Fruit fly (Drosophila melanogaster) whole organism, embryonic: ENCODE measurements around the gene Alh.

Source experiments
- Adf1 ChIP-seq: fragments of 200-800 bp; sonication (Bioruptor generic); IDR thresholded peaks from 2 replicates; pipeline ENCODE4 v1.3.6; 2022; ENCODE audit warnings: missing biosample characterization, missing genetic modification characterization
- Aef1 ChIP-seq: fragments of 200-800 bp; sonication (Bioruptor generic); IDR thresholded peaks from 3 replicates; pipeline ENCODE4 v1.3.6; 2022; ENCODE audit warnings: missing biosample characterization, missing genetic modification characterization
- Asciz ChIP-seq: fragments of 200-800 bp; sonication (Bioruptor generic); optimal IDR thresholded peaks from 2 replicates; lab custom pipeline; 2017; ENCODE audit warnings: missing biosample characterization, mild to moderate bottlenecking, missing genetic modification characterization, missing genetic modification reagents
- CG1024 ChIP-seq: fragments of 200-800 bp; sonication (Bioruptor generic); IDR thresholded peaks from 2 replicates; pipeline ENCODE4 v1.3.6; 2022; ENCODE audit warnings: missing biosample characterization, missing genetic modification characterization
- CG10462 ChIP-seq: fragments of 200-800 bp; sonication (Bioruptor generic); optimal IDR thresholded peaks from 2 replicates; lab custom pipeline; 2016; ENCODE audit warnings: missing biosample characterization, missing genetic modification characterization
- CG11093 ChIP-seq: fragments of 200-800 bp; sonication (Bioruptor generic); IDR thresholded peaks from 3 replicates; pipeline ENCODE4 v1.3.6; 2022; ENCODE audit warnings: missing biosample characterization, missing genetic modification characterization
- CG11723 ChIP-seq: fragments of 200-800 bp; sonication (Bioruptor generic); optimal IDR thresholded peaks from 2 replicates; lab custom pipeline; 2017; ENCODE audit warnings: missing biosample characterization, mild to moderate bottlenecking, missing genetic modification characterization
- CG12104 ChIP-seq: fragments of 200-800 bp; sonication (Bioruptor generic); optimal IDR thresholded peaks from 3 replicates; lab custom pipeline; 2016; ENCODE audit warnings: missing biosample characterization, missing genetic modification characterization
- CG12391 ChIP-seq: fragments of 200-800 bp; sonication (Bioruptor generic); optimal IDR thresholded peaks from 3 replicates; lab custom pipeline; 2018; ENCODE audit warnings: missing biosample characterization, mild to moderate bottlenecking, missing genetic modification characterization, moderate library complexity
- CG13894 ChIP-seq: fragments of 200-800 bp; sonication (Bioruptor generic); optimal IDR thresholded peaks from 3 replicates; lab custom pipeline; 2018; ENCODE audit warnings: missing biosample characterization, mild to moderate bottlenecking, missing genetic modification characterization, moderate library complexity
- CG14441 ChIP-seq: fragments of 200-800 bp; sonication (Bioruptor generic); IDR thresholded peaks from 2 replicates; pipeline ENCODE4 v1.3.6; 2022; ENCODE audit warnings: missing biosample characterization, missing genetic modification characterization
- CG14667 ChIP-seq: fragments of 200-800 bp; sonication (Bioruptor generic); IDR thresholded peaks from 2 replicates; pipeline ENCODE4 v1.3.6; 2022; ENCODE audit warnings: missing biosample characterization, missing genetic modification characterization
- CG2712 ChIP-seq: fragments of 200-800 bp; optimal IDR thresholded peaks from 3 replicates; lab custom pipeline; 2019; ENCODE audit warnings: missing biosample characterization, mild to moderate bottlenecking, missing genetic modification characterization, moderate library complexity
- CG31441 ChIP-seq: fragments of 200-800 bp; sonication (Bioruptor generic); IDR thresholded peaks from 2 replicates; pipeline ENCODE4 v1.3.6; 2022; ENCODE audit warnings: missing biosample characterization, missing genetic modification characterization
- CG3847 ChIP-seq: fragments of 200-800 bp; sonication (Bioruptor generic); IDR thresholded peaks from 2 replicates; pipeline ENCODE4 v1.3.6; 2022; ENCODE audit warnings: missing biosample characterization, missing genetic modification characterization
- CG6272 ChIP-seq: fragments of 200-800 bp; sonication (Bioruptor generic); IDR thresholded peaks from 2 replicates; pipeline ENCODE4 v1.3.6; 2022; ENCODE audit warnings: missing biosample characterization, missing genetic modification characterization
- CG7928 ChIP-seq: fragments of 200-800 bp; sonication (Bioruptor generic); optimal IDR thresholded peaks from 2 replicates; lab custom pipeline; 2017; ENCODE audit warnings: missing biosample characterization, mild to moderate bottlenecking, missing genetic modification characterization
- CG8944 ChIP-seq: fragments of 200-800 bp; sonication (Bioruptor generic); optimal IDR thresholded peaks from 3 replicates; lab custom pipeline; 2016; ENCODE audit warnings: missing biosample characterization, missing genetic modification characterization
- CG9876 ChIP-seq: fragments of 200-800 bp; sonication (Bioruptor generic); optimal IDR thresholded peaks from 2 replicates; lab custom pipeline; 2016; ENCODE audit warnings: missing biosample characterization, missing genetic modification characterization
- Chrac-16 ChIP-seq: fragments of 200-800 bp; sonication (Bioruptor generic); optimal IDR thresholded peaks from 3 replicates; lab custom pipeline; 2016; ENCODE audit warnings: missing biosample characterization, missing genetic modification characterization
- Ets65A ChIP-seq: fragments of 200-800 bp; sonication (Bioruptor generic); peaks from one replicate; lab custom pipeline; 2016; ENCODE audit warnings: missing biosample characterization, missing genetic modification characterization
- Fer2 ChIP-seq: fragments of 200-800 bp; sonication (Bioruptor generic); optimal IDR thresholded peaks from 2 replicates; lab custom pipeline; 2018; ENCODE audit warnings: missing biosample characterization, mild to moderate bottlenecking, missing genetic modification characterization, moderate library complexity
- H15 ChIP-seq: fragments of 200-800 bp; sonication (Bioruptor generic); IDR thresholded peaks from 3 replicates; pipeline ENCODE4 v1.3.6; 2022; ENCODE audit warnings: missing biosample characterization, missing genetic modification characterization
- HLH54F ChIP-seq: fragments of 200-800 bp; sonication (Bioruptor generic); optimal IDR thresholded peaks from 3 replicates; lab custom pipeline; 2016; ENCODE audit warnings: missing biosample characterization, missing genetic modification characterization
- Hr51 ChIP-seq, 2 experiments: fragments of 200-800 bp; sonication (Bioruptor generic); optimal IDR thresholded peaks; 2 replicates in 1 of 2; 3 replicates in 1 of 2; lab custom pipeline; 2016 to 2018; ENCODE audit warnings: missing biosample characterization in 2 of 2, missing genetic modification characterization in 2 of 2, mild to moderate bottlenecking in 1 of 2, moderate library complexity in 1 of 2
- Max ChIP-seq: fragments of 200-800 bp; sonication (Bioruptor generic); optimal IDR thresholded peaks from 2 replicates; lab custom pipeline; 2016; ENCODE audit warnings: missing biosample characterization, mild to moderate bottlenecking, missing genetic modification characterization
- NfI ChIP-seq: fragments of 200-800 bp; sonication (Bioruptor generic); optimal IDR thresholded peaks from 3 replicates; lab custom pipeline; 2018; ENCODE audit warnings: missing biosample characterization, mild to moderate bottlenecking, missing genetic modification characterization, moderate library complexity
- Taf1 ChIP-seq: fragments of 200-800 bp; sonication (Bioruptor generic); IDR thresholded peaks from 2 replicates; pipeline ENCODE4 v1.3.6; 2022; ENCODE audit warnings: missing biosample characterization, missing genetic modification characterization
- Xbp1 ChIP-seq: fragments of 200-800 bp; sonication (Bioruptor generic); optimal IDR thresholded peaks from 3 replicates; lab custom pipeline; 2016; ENCODE audit warnings: missing biosample characterization, mild to moderate bottlenecking, missing genetic modification characterization
- aop ChIP-seq: fragments of 200-800 bp; sonication (Bioruptor generic); IDR thresholded peaks from 2 replicates; pipeline ENCODE4 v1.3.6; 2022; ENCODE audit warnings: missing biosample characterization, missing genetic modification characterization
- ash1 ChIP-seq: fragments of 200-800 bp; sonication (Bioruptor generic); optimal IDR thresholded peaks from 2 replicates; lab custom pipeline; 2018; ENCODE audit warnings: missing biosample characterization, mild to moderate bottlenecking, missing genetic modification characterization
- chn ChIP-seq: fragments of 200-800 bp; sonication (Bioruptor generic); optimal IDR thresholded peaks from 2 replicates; lab custom pipeline; 2016; ENCODE audit warnings: missing biosample characterization, missing genetic modification characterization
- gfzf ChIP-seq: fragments of 200-800 bp; sonication (Bioruptor generic); optimal IDR thresholded peaks from 2 replicates; lab custom pipeline; 2016; ENCODE audit warnings: missing biosample characterization, mild to moderate bottlenecking, missing genetic modification characterization, moderate library complexity
- ken ChIP-seq: fragments of 200-800 bp; sonication (Bioruptor generic); IDR thresholded peaks from 3 replicates; pipeline ENCODE4 v1.3.6; 2022; ENCODE audit warnings: missing biosample characterization, missing genetic modification characterization
- klu ChIP-seq: fragments of 200-800 bp; sonication (Bioruptor generic); IDR thresholded peaks from 2 replicates; pipeline ENCODE4 v1.3.6; 2022; ENCODE audit warnings: missing biosample characterization, missing genetic modification characterization
- nmo ChIP-seq: fragments of 200-800 bp; sonication (Bioruptor generic); optimal IDR thresholded peaks from 2 replicates; lab custom pipeline; 2018; ENCODE audit warnings: missing biosample characterization, mild to moderate bottlenecking, missing genetic modification characterization, moderate library complexity
- peb ChIP-seq: fragments of 200-800 bp; sonication (Bioruptor generic); IDR thresholded peaks from 2 replicates; pipeline ENCODE4 v1.3.6; 2022; ENCODE audit warnings: missing biosample characterization, missing genetic modification characterization
- phol ChIP-seq: fragments of 200-800 bp; sonication (Bioruptor generic); optimal IDR thresholded peaks from 3 replicates; lab custom pipeline; 2018; ENCODE audit warnings: missing biosample characterization, mild to moderate bottlenecking, missing genetic modification characterization, moderate library complexity
- pros ChIP-seq: fragments of 200-800 bp; sonication (Bioruptor generic); optimal IDR thresholded peaks from 3 replicates; lab custom pipeline; 2019; ENCODE audit warnings: missing biosample characterization, mild to moderate bottlenecking, missing genetic modification characterization, moderate library complexity
- run ChIP-seq: fragments of 200-800 bp; sonication (Bioruptor generic); optimal IDR thresholded peaks from 3 replicates; lab custom pipeline; 2018; ENCODE audit warnings: missing biosample characterization, mild to moderate bottlenecking, missing genetic modification characterization
- sc ChIP-seq, 3 experiments: fragments of >200 bp in 2 of 3; fragments of 200-800 bp in 1 of 3; sonication (Bioruptor generic) in 1 of 3; optimal IDR thresholded peaks; 2 replicates in 2 of 3; 3 replicates in 1 of 3; lab custom pipeline; 2017; ENCODE audit warnings: mild to moderate bottlenecking in 1 of 3, missing biosample characterization in 1 of 3, missing genetic modification characterization in 1 of 3, missing genetic modification reagents in 1 of 3
- sima ChIP-seq: fragments of 200-800 bp; sonication (Bioruptor generic); optimal IDR thresholded peaks from 2 replicates; lab custom pipeline; 2016; ENCODE audit warnings: missing biosample characterization, missing genetic modification characterization
- slbo ChIP-seq: fragments of 200-800 bp; sonication (Bioruptor generic); IDR thresholded peaks from 2 replicates; pipeline ENCODE4 v1.3.6; 2022; ENCODE audit warnings: missing biosample characterization, missing genetic modification characterization
- sqz ChIP-seq: fragments of 200-800 bp; sonication (Bioruptor generic); optimal IDR thresholded peaks from 3 replicates; lab custom pipeline; 2018; ENCODE audit warnings: missing biosample characterization, mild to moderate bottlenecking, missing genetic modification characterization
- sr ChIP-seq: fragments of 200-800 bp; sonication (Bioruptor generic); IDR thresholded peaks from 3 replicates; pipeline ENCODE4 v1.3.6; 2022; ENCODE audit warnings: missing biosample characterization, missing genetic modification characterization
- tin ChIP-seq: fragments of 200-800 bp; sonication (Bioruptor generic); optimal IDR thresholded peaks from 3 replicates; lab custom pipeline; 2016; ENCODE audit warnings: missing biosample characterization, missing genetic modification characterization
- twi ChIP-seq: fragments of 200-800 bp; optimal IDR thresholded peaks from 2 replicates; lab custom pipeline; 2019; ENCODE audit warnings: missing biosample characterization, mild to moderate bottlenecking, missing genetic modification characterization, moderate library complexity
- vfl ChIP-seq: fragments of 200-800 bp; sonication (Bioruptor generic); optimal IDR thresholded peaks from 2 replicates; lab custom pipeline; 2016; ENCODE audit warnings: missing biosample characterization, missing genetic modification characterization
- zen ChIP-seq: fragments of 200-800 bp; sonication (Bioruptor generic); optimal IDR thresholded peaks from 3 replicates; lab custom pipeline; 2018; ENCODE audit warnings: missing biosample characterization, mild to moderate bottlenecking, missing genetic modification characterization, moderate library complexity

Alh gene

dm6 chr3R:7150544-7151406 lies 26.8 kb upstream of the Alh start, which contains the start of the genes gfzf and Sas-4:
Gene gfzf, minus strand, starts transcription at chr3R:7150968.
Gene Sas-4, plus strand, starts transcription at chr3R:7151367.
- TF ChIP-seq gfzf: peak; percentile 95
- TF ChIP-seq CG12391: peak; percentile 56
- peak; percentile 48 for TF ChIP-seq Taf1 (GFP tag; lab: Robert Waterston, UW)
- peak; percentile 57 for TF ChIP-seq CG31441
- peak; percentile 8 for TF ChIP-seq Fer2 (tag; lab: Kevin White, UChicago)
- no peak for TF ChIP-seq CG11723 (GFP tag; lab: Kevin White, UChicago)
- TF ChIP-seq CG1024: peak; percentile 25; the same call in 1 of the 2 replicates
- TF ChIP-seq peb: peak; percentile 51; the same call in 1 of the 2 replicates
- peak; percentile 39 for TF ChIP-seq zen
- TF ChIP-seq CG6272 (GFP tag; lab: Robert Waterston, UW): peak; percentile 41
- peak; percentile 55 for TF ChIP-seq Max
- TF ChIP-seq slbo: peak; percentile 84
- peak; percentile 80; the same call in 2 of the 3 replicates for TF ChIP-seq CG11093 (GFP tag; lab: Robert Waterston, UW)
- TF ChIP-seq H15 (GFP tag; lab: Robert Waterston, UW): peak; percentile 46; the same call in 2 of the 3 replicates
- TF ChIP-seq NfI (GFP tag; lab: Kevin White, UChicago): peak; percentile 63
- TF ChIP-seq tin: peak; percentile 60
- TF ChIP-seq Ets65A (GFP tag; lab: Kevin White, UChicago): peak; percentile 95
- no peak for TF ChIP-seq sr (GFP tag; lab: Robert Waterston, UW)
- peak; percentile 63 for TF ChIP-seq CG2712
- TF ChIP-seq Asciz (GFP tag; lab: Kevin White, UChicago): no peak
- peak; percentile 50 for TF ChIP-seq chn (GFP tag; lab: Kevin White, UChicago)
- peak; percentile 69 for TF ChIP-seq Chrac-16
- TF ChIP-seq twi (tag; lab: Kevin White, UChicago): peak; percentile 27
- TF ChIP-seq sqz (GFP tag; lab: Kevin White, UChicago): no peak
- peak; percentile 57 for TF ChIP-seq CG14441 (GFP tag; lab: Robert Waterston, UW)
- peak; percentile 43; the same call in 1 of the 3 replicates for TF ChIP-seq ken (GFP tag; lab: Robert Waterston, UW)
- TF ChIP-seq CG10462: peak; percentile 7
- no peak for TF ChIP-seq CG8944 (GFP tag; lab: Kevin White, UChicago)
- TF ChIP-seq HLH54F (GFP tag; lab: Kevin White, UChicago): peak; percentile 57
- peak; percentile 12 for TF ChIP-seq CG12104
- TF ChIP-seq Adf1 (GFP tag; lab: Robert Waterston, UW): peak; percentile 18; the same call in 1 of the 2 replicates
- no peak for TF ChIP-seq run (tag; lab: Kevin White, UChicago)
- no peak for TF ChIP-seq pros
- no peak for TF ChIP-seq ash1 (GFP tag; lab: Kevin White, UChicago)
- TF ChIP-seq klu (GFP tag; lab: Robert Waterston, UW): peak; percentile 48; the same call in 1 of the 2 replicates
- peak; percentile 9 for TF ChIP-seq CG13894 (tag; lab: Kevin White, UChicago)
- TF ChIP-seq CG9876 (GFP tag; lab: Kevin White, UChicago): peak; percentile 20
- no peak; the same call in none of the 2 replicates for TF ChIP-seq CG14667 (GFP tag; lab: Robert Waterston, UW)
- peak in 1 of 2 experiments; percentile 16 for TF ChIP-seq Hr51 (GFP tag; optimal IDR thresholded peaks at IDR 0.05; lab: Kevin White, UChicago)
- peak; percentile 75 for TF ChIP-seq phol (tag; lab: Kevin White, UChicago)
- no peak for TF ChIP-seq sc (optimal IDR thresholded peaks at IDR 0.05; lab: Kevin White, UChicago)
- TF ChIP-seq sc (GFP tag; optimal IDR thresholded peaks at IDR 0.05; lab: Kevin White, UChicago): peak; percentile 8
- peak; percentile 80 for TF ChIP-seq CG3847
- no peak for TF ChIP-seq sima (GFP tag; lab: Kevin White, UChicago)
- TF ChIP-seq nmo: peak; percentile 76
- peak; percentile 73 for TF ChIP-seq Aef1 (GFP tag; lab: Robert Waterston, UW)
- TF ChIP-seq aop (GFP tag; lab: Robert Waterston, UW): no peak
- TF ChIP-seq vfl (GFP tag; lab: Kevin White, UChicago): peak; percentile 30
- TF ChIP-seq CG7928 (GFP tag; lab: Kevin White, UChicago): peak; percentile 88
- peak; percentile 81 for TF ChIP-seq Xbp1
